Fruit fly (Drosophila melanogaster): ENCODE measurements around the gene ATPsynepsilonL.

Gene ATPsynepsilonL

DNA sequence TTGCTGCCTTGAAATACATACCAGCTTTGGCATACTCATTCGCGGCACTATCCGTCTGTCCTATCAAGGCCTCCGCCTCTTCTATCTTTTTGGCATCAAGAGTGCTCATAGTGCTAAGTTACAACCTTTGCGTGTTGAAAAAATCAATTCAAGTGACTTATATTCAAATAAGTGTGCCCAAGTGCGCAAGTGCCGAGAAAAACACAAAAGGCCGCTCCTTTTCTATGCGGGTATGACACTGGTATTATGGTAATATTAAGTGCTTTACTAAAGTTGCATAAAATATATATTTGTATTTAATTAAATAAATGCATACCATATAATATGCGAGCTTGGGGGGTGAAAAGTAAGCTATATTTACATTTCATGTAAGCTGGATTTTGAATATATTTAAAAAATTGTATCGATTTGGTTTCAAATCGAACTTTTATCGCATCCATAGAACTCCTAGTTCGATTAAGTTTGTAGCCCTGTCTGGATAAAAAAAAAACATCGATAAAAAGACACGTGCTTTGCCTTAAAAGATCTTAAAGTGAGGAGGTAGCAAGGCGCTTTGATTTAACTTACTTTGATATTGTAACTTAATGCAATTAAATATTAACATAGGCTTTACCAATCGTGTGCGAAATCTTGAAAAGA, at the start of gene ATPsynepsilonL, which contains the start of gene gammaSnap2:
Gene ATPsynepsilonL, plus strand, starts transcription at position 508 of the 639 bp plus-strand sequence.
Gene gammaSnap2, minus strand, starts transcription at position 135 of the 639 bp plus-strand sequence.
- no peak for TF ChIP-seq dac (GFP tag; optimal IDR thresholded peaks at IDR 0.05)
- TF ChIP-seq CG9139 (GFP tag; optimal IDR thresholded peaks at IDR 0.05): no peak
- no peak for TF ChIP-seq Hr39 (GFP tag; optimal IDR thresholded peaks at IDR 0.05)
- no peak for TF ChIP-seq Ets96B (tag; optimal IDR thresholded peaks at IDR 0.05)
- TF ChIP-seq Smox (GFP tag; optimal IDR thresholded peaks at IDR 0.05): no peak
- TF ChIP-seq CG6808 (GFP tag; optimal IDR thresholded peaks at IDR 0.05): no peak
- no peak for TF ChIP-seq pdm3 (GFP tag; optimal IDR thresholded peaks at IDR 0.05)
- TF ChIP-seq lz (GFP tag; optimal IDR thresholded peaks at IDR 0.05): no peak
- TF ChIP-seq CG3032 (tag; optimal IDR thresholded peaks at IDR 0.05): no peak
- no peak for TF ChIP-seq CG8632 (GFP tag; optimal IDR thresholded peaks at IDR 0.05)
- no peak for TF ChIP-seq CG31627 (GFP tag; optimal IDR thresholded peaks at IDR 0.05)
- no peak for TF ChIP-seq CG11902 (GFP tag; optimal IDR thresholded peaks at IDR 0.05)
- no peak for TF ChIP-seq salr (GFP tag; optimal IDR thresholded peaks at IDR 0.05)

DNA sequence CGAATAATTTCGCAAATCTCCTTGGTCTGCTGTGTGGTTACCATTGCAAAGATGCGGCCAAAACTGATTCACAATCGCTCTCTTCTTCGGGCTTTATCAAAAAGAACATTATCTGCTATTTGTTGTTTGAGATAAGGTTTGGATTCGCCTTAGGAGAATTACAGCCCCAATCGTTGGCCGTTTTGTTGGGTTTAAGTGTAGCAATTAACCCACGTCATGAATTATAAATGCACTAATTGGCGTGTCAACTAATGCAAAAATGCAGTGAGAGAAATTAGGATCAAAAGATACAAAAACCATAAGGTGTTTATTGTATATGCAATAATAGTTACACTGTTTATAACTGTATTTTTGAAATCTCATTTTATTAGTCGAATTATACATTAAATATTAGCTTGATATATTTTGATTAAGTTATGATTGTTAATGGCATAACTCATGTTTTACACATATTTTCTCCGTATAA, 46.2 kb upstream of the ATPsynepsilonL start, which contains the start of gene Alp13:
Gene Alp13, minus strand, starts transcription at position 51 of the 466 bp plus-strand sequence.
- TF ChIP-seq Eip75B (GFP tag; optimal IDR thresholded peaks at IDR 0.05): no peak

DNA sequence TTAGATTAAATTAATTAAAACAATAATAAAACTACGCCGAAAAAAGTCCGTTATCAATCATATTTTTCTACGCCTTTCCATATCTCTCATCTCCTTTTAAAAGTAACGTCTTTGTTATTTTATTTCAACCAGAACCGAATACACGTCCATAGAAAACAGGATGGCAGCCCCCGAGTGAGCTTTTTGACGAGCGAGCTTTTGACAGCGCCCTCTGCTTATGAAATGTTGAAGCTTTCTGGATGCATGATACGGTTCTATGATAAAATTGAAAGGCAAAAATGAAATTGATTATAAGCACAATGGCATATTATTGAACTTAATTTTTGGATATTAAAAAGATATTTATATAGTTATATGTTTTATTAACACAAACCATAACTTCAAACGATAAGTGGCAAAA, 44.9 kb upstream of the ATPsynepsilonL start:
- TF ChIP-seq Sox14 (GFP tag; optimal IDR thresholded peaks at IDR 0.05): peak; percentile 22
- no peak for TF ChIP-seq eg (GFP tag; IDR thresholded peaks at IDR 0.05)
- TF ChIP-seq Hr38 (GFP tag; optimal IDR thresholded peaks at IDR 0.05): no peak
- peak; percentile 58 for TF ChIP-seq svp (GFP tag)
- TF ChIP-seq topi (GFP tag; optimal IDR thresholded peaks at IDR 0.05): peak; percentile 12
- TF ChIP-seq Smox (GFP tag; optimal IDR thresholded peaks at IDR 0.05): no peak
- peak; percentile 27 for TF ChIP-seq vri (GFP tag; optimal IDR thresholded peaks at IDR 0.05)
- peak; percentile 10 for TF ChIP-seq Eip78C (GFP tag)
- TF ChIP-seq Met (GFP tag; optimal IDR thresholded peaks at IDR 0.05): peak; percentile 19
- peak; percentile 14 for TF ChIP-seq esn (GFP tag; optimal IDR thresholded peaks at IDR 0.05)
- peak; percentile 1 for TF ChIP-seq cyc (GFP tag; optimal IDR thresholded peaks at IDR 0.05)
- TF ChIP-seq CG11902 (GFP tag; optimal IDR thresholded peaks at IDR 0.05): no peak

DNA sequence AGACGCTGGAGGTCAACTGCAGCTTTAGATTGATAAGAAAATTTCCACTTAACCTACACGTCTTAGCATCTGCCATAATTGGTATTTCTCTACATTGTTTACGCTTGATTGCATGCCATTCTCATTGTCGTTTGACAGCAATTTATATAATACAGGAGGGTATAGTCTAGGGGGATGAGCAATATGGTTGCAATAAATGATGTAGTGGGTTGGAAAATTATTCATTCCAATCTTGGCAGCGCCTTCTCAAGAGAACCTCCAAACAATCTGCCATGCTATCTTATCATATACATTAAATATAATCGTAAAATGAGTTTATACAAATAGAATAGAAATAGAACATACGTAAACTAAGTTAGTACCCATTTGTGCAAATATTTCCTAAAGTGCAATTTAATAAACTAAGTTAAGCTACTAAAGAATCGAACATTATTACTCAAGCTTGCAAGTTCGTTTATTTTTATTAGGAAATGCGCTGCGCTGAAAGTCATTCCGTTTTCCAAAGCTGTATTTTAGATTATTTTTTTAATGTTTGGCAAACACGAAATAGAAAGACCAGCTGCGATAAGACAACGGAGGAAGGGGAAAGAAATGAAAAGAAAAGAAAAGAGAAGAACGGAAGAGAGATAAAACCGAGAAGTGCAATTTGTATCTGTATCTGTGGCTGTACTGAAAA, 43.0 kb upstream of the ATPsynepsilonL start:
- no peak for TF ChIP-seq Blimp-1 (GFP tag; optimal IDR thresholded peaks at IDR 0.05)
- TF ChIP-seq svp (GFP tag): no peak
- no peak for TF ChIP-seq salr (GFP tag; optimal IDR thresholded peaks at IDR 0.05)

DNA sequence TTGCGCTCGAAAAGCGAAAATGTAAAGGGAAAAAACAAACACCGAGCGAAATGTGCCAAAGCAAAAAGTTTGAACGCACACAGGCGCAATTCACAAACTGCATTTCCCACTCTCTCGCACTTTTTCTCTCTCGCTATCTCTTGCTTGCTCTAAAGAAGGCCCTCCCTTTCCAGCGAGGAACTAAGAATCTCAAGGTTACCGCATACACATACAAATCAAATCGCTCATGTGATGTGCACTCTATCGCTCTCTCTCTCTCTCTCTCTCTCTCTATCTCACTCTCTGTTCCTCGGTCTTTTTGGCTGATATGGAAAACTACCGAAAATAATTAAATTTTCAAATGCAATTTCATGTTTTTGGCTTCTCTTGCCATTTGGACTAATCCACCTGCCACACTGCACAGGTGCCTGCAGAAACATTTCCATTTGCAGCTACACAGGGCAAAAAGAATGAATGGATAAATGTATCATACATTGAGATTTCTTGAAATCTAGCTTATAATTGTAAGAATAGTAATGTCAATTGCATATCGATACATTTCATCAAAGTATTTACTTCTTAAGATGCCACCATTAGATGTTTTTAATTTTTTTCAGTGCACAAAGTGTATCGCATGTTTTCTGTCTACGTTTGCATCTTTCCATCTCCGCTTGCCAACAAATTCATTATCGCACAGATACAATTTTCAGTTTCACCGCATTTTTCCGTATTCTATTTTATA, 42.1 kb upstream of the ATPsynepsilonL start:
- TF ChIP-seq CG32006 (GFP tag; optimal IDR thresholded peaks at IDR 0.05) (peak; percentile 81), achi (GFP tag; optimal IDR thresholded peaks at IDR 0.05) (peak; percentile 72), Sox14 (GFP tag; optimal IDR thresholded peaks at IDR 0.05) (peak; percentile 67), CG6163 (GFP tag; IDR thresholded peaks at IDR 0.05) (peak; percentile 84), spab (GFP tag; optimal IDR thresholded peaks at IDR 0.05) (peak; percentile 47), dac (GFP tag; optimal IDR thresholded peaks at IDR 0.05) (peak; percentile 13), CG11902 (GFP tag; optimal IDR thresholded peaks at IDR 0.05) (no peak), Eip93F (GFP tag; optimal IDR thresholded peaks at IDR 0.05) (no peak), CG6276 (GFP tag; optimal IDR thresholded peaks at IDR 0.05) (peak; percentile 36), CG8319 (GFP tag; optimal IDR thresholded peaks at IDR 0.05) (peak; percentile 56), ss (GFP tag; optimal IDR thresholded peaks at IDR 0.05) (peak in 1 of 2 experiments; percentile 17), CG11762 (GFP tag; optimal IDR thresholded peaks at IDR 0.05; ENCODE audit: insufficient read depth) (peak; percentile 54), CG15336 (GFP tag; IDR thresholded peaks at IDR 0.05) (peak; percentile 82), Eip75B (GFP tag; optimal IDR thresholded peaks at IDR 0.05) (peak; percentile 65), acj6 (GFP tag; optimal IDR thresholded peaks at IDR 0.05) (peak; percentile 71), Sox102F (GFP tag; optimal IDR thresholded peaks at IDR 0.05) (peak; percentile 26), CG6792 (GFP tag; optimal IDR thresholded peaks at IDR 0.05) (peak; percentile 32), Met (GFP tag; optimal IDR thresholded peaks at IDR 0.05) (peak; percentile 47), CG3919 (GFP tag; optimal IDR thresholded peaks at IDR 0.05) (peak; percentile 64), Blimp-1 (GFP tag; optimal IDR thresholded peaks at IDR 0.05) (peak; percentile 32), cyc (GFP tag; optimal IDR thresholded peaks at IDR 0.05) (peak; percentile 46), CG7368 (GFP tag; optimal IDR thresholded peaks at IDR 0.05) (peak; percentile 52)
